Worm (Caenorhabditis elegans) whole organism, young adult: ENCODE measurements around the gene srw-29.

Source experiments
- B0019.2 ChIP-seq: fragments of 200-800 bp; sonication (Bioruptor generic); conservative IDR thresholded peaks from 2 replicates; pipeline ENCODE4 v1.3.6; 2022; ENCODE audit warnings: missing genetic modification reagents, missing genetic modification characterization, missing compliant biosample characterization
- F10E7.11 ChIP-seq: sonication (generic microtip); optimal IDR thresholded peaks from 2 replicates; lab custom pipeline; 2017; ENCODE audit warnings: mild to moderate bottlenecking, missing genetic modification characterization, moderate library complexity, missing compliant biosample characterization
- F22D6.2 ChIP-seq: sonication (generic microtip); optimal IDR thresholded peaks from 2 replicates; lab custom pipeline; 2016; ENCODE audit warnings: mild to moderate bottlenecking, missing genetic modification characterization, missing compliant biosample characterization
- F37B4.10 ChIP-seq: fragments of 200-800 bp; sonication (Bioruptor generic); IDR thresholded peaks from 2 replicates; pipeline ENCODE4 v1.3.6; 2022; ENCODE audit warnings: missing genetic modification characterization, missing compliant biosample characterization
- K12H6.12 ChIP-seq: fragments of 200-800 bp; sonication (Bioruptor generic); optimal IDR thresholded peaks from 2 replicates; lab custom pipeline; 2018; ENCODE audit warnings: mild to moderate bottlenecking, missing genetic modification characterization, missing compliant biosample characterization
- T26A5.8 ChIP-seq: sonication (generic microtip); optimal IDR thresholded peaks from 2 replicates; lab custom pipeline; 2016; ENCODE audit warnings: missing genetic modification characterization, missing compliant biosample characterization
- Y53G8AR.9 ChIP-seq: fragments of 200-800 bp; sonication (Bioruptor generic); conservative IDR thresholded peaks from 2 replicates; pipeline ENCODE4 v1.3.6; 2022; ENCODE audit warnings: missing genetic modification reagents, missing genetic modification characterization, missing compliant biosample characterization
- Y56A3A.18 ChIP-seq: fragments of 200-800 bp; sonication (Bioruptor generic); IDR thresholded peaks from 2 replicates; pipeline ENCODE4 v1.3.6; 2022; ENCODE audit warnings: missing genetic modification reagents, missing genetic modification characterization, missing compliant biosample characterization
- Y67H2A.10 ChIP-seq: fragments of 200-800 bp; sonication (Bioruptor generic); conservative IDR thresholded peaks from 2 replicates; pipeline ENCODE4 v1.3.6; 2022; ENCODE audit warnings: missing genetic modification reagents, missing genetic modification characterization, missing compliant biosample characterization
- Y95B8A.8 ChIP-seq: fragments of 200-800 bp; sonication (Bioruptor generic); IDR thresholded peaks from 2 replicates; pipeline ENCODE4 v1.3.6; 2022; ENCODE audit warnings: missing genetic modification reagents, missing genetic modification characterization, missing compliant biosample characterization
- akir-1 ChIP-seq: fragments of 200-800 bp; sonication (Bioruptor generic); optimal IDR thresholded peaks from 2 replicates; lab custom pipeline; 2018; ENCODE audit warnings: mild to moderate bottlenecking, missing genetic modification characterization, moderate library complexity, missing compliant biosample characterization
- ama-1 ChIP-seq, 3 experiments: fragments of 150-350 bp in 1 of 3; sonication (generic microtip) in 2 of 3; optimal IDR thresholded peaks; 2 replicates each; lab custom pipeline; 2014 to 2018; ENCODE audit warnings: missing biosample characterization in 2 of 3, missing genetic modification characterization in 2 of 3, missing genetic modification reagents in 2 of 3
- cebp-1 ChIP-seq, 2 experiments: fragments of 200-800 bp in 1 of 2; sonication (Bioruptor generic) in 1 of 2; sonication (generic microtip) in 1 of 2; IDR thresholded peaks in 1 of 2; optimal IDR thresholded peaks in 1 of 2; 2 replicates each; pipeline versions ENCODE4 v1.3.6 to Lab custom; 2017 to 2022; ENCODE audit warnings: missing compliant biosample characterization in 2 of 2, missing genetic modification characterization in 2 of 2, mild to moderate bottlenecking in 1 of 2, missing genetic modification reagents in 1 of 2, moderate library complexity in 1 of 2
- chd-7 ChIP-seq: sonication (generic microtip); optimal IDR thresholded peaks from 2 replicates; lab custom pipeline; 2016; ENCODE audit warnings: mild to moderate bottlenecking, missing genetic modification characterization, moderate library complexity, missing compliant biosample characterization
- die-1 ChIP-seq: sonication (generic microtip); optimal IDR thresholded peaks from 2 replicates; lab custom pipeline; 2016; ENCODE audit warnings: missing genotype, mild to moderate bottlenecking, missing genetic modification characterization, missing compliant biosample characterization
- dox-1 ChIP-seq: fragments of 200-800 bp; sonication (Bioruptor generic); IDR thresholded peaks from 2 replicates; pipeline ENCODE4 v1.3.6; 2022; ENCODE audit warnings: missing genetic modification reagents, missing genetic modification characterization, missing compliant biosample characterization
- dpff-1 ChIP-seq: sonication (generic microtip); optimal IDR thresholded peaks from 2 replicates; lab custom pipeline; 2017; ENCODE audit warnings: mild to moderate bottlenecking, missing genetic modification characterization, missing compliant biosample characterization
- dpl-1 ChIP-seq: fragments of 150-350 bp; optimal IDR thresholded peaks from 2 replicates; lab custom pipeline; 2014; ENCODE audit warnings: missing biosample characterization, missing genetic modification reagents, missing genetic modification characterization
- gei-17 ChIP-seq: fragments of 200-800 bp; sonication (Bioruptor generic); optimal IDR thresholded peaks from 2 replicates; lab custom pipeline; 2018; ENCODE audit warnings: mild to moderate bottlenecking, missing genetic modification characterization, missing compliant biosample characterization
- him-1 ChIP-seq: sonication (generic microtip); optimal IDR thresholded peaks from 2 replicates; lab custom pipeline; 2016; ENCODE audit warnings: missing genotype, missing genetic modification reagents, missing genetic modification characterization, missing compliant biosample characterization
- hlh-26 ChIP-seq: fragments of 200-800 bp; sonication (Bioruptor generic); conservative IDR thresholded peaks from 2 replicates; pipeline ENCODE4 v1.3.6; 2022; ENCODE audit warnings: missing genetic modification reagents, missing genetic modification characterization, missing compliant biosample characterization
- hmg-20 ChIP-seq: fragments of 200-800 bp; sonication (Bioruptor generic); IDR thresholded peaks from 2 replicates; pipeline ENCODE4 v1.3.6; 2022; ENCODE audit warnings: missing genetic modification reagents, missing genetic modification characterization, missing compliant biosample characterization
- let-526 ChIP-seq: fragments of 200-800 bp; sonication (Bioruptor generic); IDR thresholded peaks from 2 replicates; pipeline ENCODE4 v1.3.6; 2022; ENCODE audit warnings: missing genetic modification reagents, missing genetic modification characterization, missing compliant biosample characterization
- lin-40 ChIP-seq: sonication (generic microtip); optimal IDR thresholded peaks from 2 replicates; lab custom pipeline; 2016; ENCODE audit warnings: missing genetic modification characterization, mild to moderate bottlenecking, missing compliant biosample characterization, missing genotype, missing genetic modification reagents
- lsl-1 ChIP-seq: fragments of 200-800 bp; sonication (Bioruptor generic); optimal IDR thresholded peaks from 2 replicates; lab custom pipeline; 2018; ENCODE audit warnings: mild to moderate bottlenecking, missing genetic modification characterization, moderate library complexity, missing compliant biosample characterization
- madf-10 ChIP-seq: sonication (generic microtip); optimal IDR thresholded peaks from 2 replicates; lab custom pipeline; 2016; ENCODE audit warnings: mild to moderate bottlenecking, missing genetic modification characterization, missing compliant biosample characterization
- madf-3 ChIP-seq: fragments of 200-800 bp; sonication (Bioruptor generic); IDR thresholded peaks from 2 replicates; pipeline ENCODE4 v1.3.6; 2022; ENCODE audit warnings: missing genetic modification reagents, missing genetic modification characterization, missing compliant biosample characterization
- mcd-1 ChIP-seq: fragments of 200-800 bp; sonication (Bioruptor generic); IDR thresholded peaks from 2 replicates; pipeline ENCODE4 v1.3.6; 2022; ENCODE audit warnings: missing genetic modification reagents, missing genetic modification characterization, missing compliant biosample characterization
- mel-28 ChIP-seq: sonication (generic microtip); optimal IDR thresholded peaks from 2 replicates; lab custom pipeline; 2016; ENCODE audit warnings: borderline replicate concordance, mild to moderate bottlenecking, missing genetic modification characterization, missing compliant biosample characterization
- nfya-2 ChIP-seq: fragments of 200-800 bp; sonication (Bioruptor generic); IDR thresholded peaks from 2 replicates; pipeline ENCODE4 v1.3.6; 2022; ENCODE audit warnings: missing genetic modification reagents, missing genetic modification characterization, missing compliant biosample characterization
- nhr-179 ChIP-seq: sonication (generic microtip); optimal IDR thresholded peaks from 2 replicates; lab custom pipeline; 2016; ENCODE audit warnings: mild to moderate bottlenecking, missing genetic modification characterization, missing compliant biosample characterization
- pha-4 ChIP-seq: fragments of 150-350 bp; sonication (generic microtip); optimal IDR thresholded peaks from 2 replicates; lab custom pipeline; 2014; ENCODE audit warnings: missing biosample characterization, missing genetic modification reagents, missing genetic modification characterization
- rcor-1 ChIP-seq: fragments of 200-800 bp; sonication (Bioruptor generic); IDR thresholded peaks from 2 replicates; pipeline ENCODE4 v1.3.6; 2022; ENCODE audit warnings: missing genetic modification reagents, missing genetic modification characterization, missing compliant biosample characterization
- repo-1 ChIP-seq: sonication (generic microtip); optimal IDR thresholded peaks from 2 replicates; lab custom pipeline; 2017; ENCODE audit warnings: mild to moderate bottlenecking, missing genetic modification characterization, missing compliant biosample characterization
- rpc-1 ChIP-seq, 2 experiments: fragments of 150-350 bp in 1 of 2; sonication (generic microtip) in 1 of 2; optimal IDR thresholded peaks; 2 replicates each; lab custom pipeline; 2014 to 2018; ENCODE audit warnings: missing biosample characterization in 1 of 2, missing genetic modification characterization in 1 of 2, missing genetic modification reagents in 1 of 2, missing genotype in 1 of 2
- sea-2 ChIP-seq: fragments of 200-800 bp; sonication (Bioruptor generic); IDR thresholded peaks from 2 replicates; pipeline ENCODE4 v1.3.6; 2022; ENCODE audit warnings: missing genetic modification characterization, missing compliant biosample characterization
- snpc-1.1 ChIP-seq: sonication (generic microtip); optimal IDR thresholded peaks from 2 replicates; lab custom pipeline; 2017; ENCODE audit warnings: missing genetic modification characterization, mild to moderate bottlenecking, missing compliant biosample characterization, antibody characterized with exemption, moderate library complexity, missing genotype, missing genetic modification reagents; ENCODE audit not compliant: insufficient read depth
- snpc-4 ChIP-seq, 5 experiments: fragments of 150-350 bp in 1 of 5; sonication (generic microtip) in 4 of 5; optimal IDR thresholded peaks; 2 replicates each; lab custom pipeline; 2014 to 2018; ENCODE audit warnings: missing genetic modification characterization in 5 of 5, missing biosample characterization in 3 of 5, antibody characterized with exemption in 2 of 5, mild to moderate bottlenecking in 2 of 5, missing compliant biosample characterization in 2 of 5, missing genotype in 2 of 5, moderate library complexity in 2 of 5, missing genetic modification reagents in 1 of 5
- unc-130 ChIP-seq: sonication (generic microtip); optimal IDR thresholded peaks from 2 replicates; lab custom pipeline; 2016; ENCODE audit warnings: missing genetic modification reagents, missing genetic modification characterization, missing compliant biosample characterization
- ztf-28 ChIP-seq: fragments of 200-800 bp; sonication (Bioruptor generic); IDR thresholded peaks from 2 replicates; pipeline ENCODE4 v1.3.6; 2022; ENCODE audit warnings: missing genetic modification reagents, missing genetic modification characterization, missing compliant biosample characterization
- ztf-3 ChIP-seq: fragments of 200-800 bp; sonication (Bioruptor generic); optimal IDR thresholded peaks from 2 replicates; lab custom pipeline; 2018; ENCODE audit warnings: mild to moderate bottlenecking, missing genetic modification characterization, missing compliant biosample characterization
- ztf-6 ChIP-seq: fragments of 200-800 bp; sonication (Bioruptor generic); IDR thresholded peaks from 2 replicates; pipeline ENCODE4 v1.3.6; 2022; ENCODE audit warnings: missing genetic modification reagents, missing genetic modification characterization, missing compliant biosample characterization

srw-29 gene

DNA sequence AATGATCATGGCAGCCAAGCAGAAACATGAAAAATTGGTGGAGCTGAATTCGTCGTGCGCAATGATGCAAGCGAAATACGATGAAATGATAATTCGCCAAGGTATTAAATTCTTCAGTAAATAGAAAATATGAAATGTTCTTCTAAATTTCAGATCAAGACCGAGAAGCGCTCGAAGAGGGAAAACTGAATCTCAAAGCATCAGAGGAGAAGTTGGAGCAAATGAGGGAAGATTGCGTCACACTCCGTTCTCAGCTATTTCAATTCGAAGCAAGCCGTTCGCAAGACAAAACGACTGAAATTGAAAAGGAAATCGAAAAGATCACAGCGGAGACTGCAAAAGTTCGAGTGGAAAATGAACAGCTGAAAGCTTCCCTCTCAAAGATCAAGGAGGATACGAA is 18.0 kb downstream of the srw-29 start:
- TF ChIP-seq hlh-26 (no peak), nfya-2 (no peak), mel-28 (no peak), madf-10 (no peak), F10E7.11 (tag; lab: Kevin White, UChicago) (no peak), Y53G8AR.9 (GFP tag; lab: Robert Waterston, UW) (no peak), chd-7 (no peak)

DNA sequence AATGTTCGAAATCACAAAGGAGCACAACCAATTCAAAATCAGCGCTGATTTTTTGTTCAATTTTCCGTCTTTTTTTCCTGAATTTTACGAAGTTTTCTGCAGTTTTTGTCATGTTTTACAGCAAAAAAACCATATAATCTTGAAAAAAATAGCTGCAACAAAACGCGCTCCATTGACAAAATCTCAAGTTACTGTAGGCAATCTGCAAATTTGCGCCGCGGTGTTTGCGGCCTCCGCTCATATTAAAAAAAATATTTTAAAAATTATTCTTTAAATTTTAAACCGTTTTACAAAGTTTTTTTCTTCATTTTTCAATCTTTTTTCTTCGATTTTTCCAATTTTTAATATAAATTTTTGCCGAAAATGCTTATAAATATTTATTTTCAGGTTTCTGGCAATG is 19.0 kb downstream of the srw-29 start:
- TF ChIP-seq ama-1 (optimal IDR thresholded peaks at IDR 0.05; lab: Kevin White, UChicago) (no peak), ama-1 (GFP tag; optimal IDR thresholded peaks at IDR 0.05; lab: Kevin White, UChicago) (no peak), nhr-179 (tag; lab: Kevin White, UChicago) (no peak), mcd-1 (GFP tag; lab: Robert Waterston, UW) (peak; percentile 46; the same call in 1 of the 2 replicates), him-1 (peak; percentile 16), die-1 (tag; lab: Kevin White, UChicago) (no peak), snpc-4 (GFP tag; optimal IDR thresholded peaks at IDR 0.05; lab: Kevin White, UChicago) (peak; percentile 3), snpc-4 (tag; optimal IDR thresholded peaks at IDR 0.05; lab: Kevin White, UChicago) (peak in 1 of 4 experiments; percentile 14), lsl-1 (peak; percentile 81), ztf-6 (GFP tag; lab: Robert Waterston, UW) (no peak)

DNA sequence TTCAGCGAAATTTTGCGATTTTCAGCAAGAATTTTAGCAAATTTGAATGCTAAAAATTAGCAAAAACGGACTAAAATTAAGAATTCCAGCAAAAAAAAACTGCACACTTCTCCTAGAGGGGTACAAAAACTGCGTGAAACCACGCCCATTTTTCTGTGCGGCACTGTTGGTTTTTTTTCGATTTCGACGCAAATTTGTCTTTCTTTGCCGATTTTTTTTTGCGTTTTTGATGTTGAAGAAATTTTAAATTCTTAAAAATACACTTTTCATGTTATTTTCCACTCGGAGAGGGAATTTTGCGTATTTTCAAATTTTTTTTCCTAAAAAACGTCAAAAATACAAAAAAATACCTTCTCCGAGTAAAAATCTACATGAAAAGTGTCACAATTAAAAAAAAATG is 20.4 kb downstream of the srw-29 start, which contains the start of gene syp-1:
TSS of gene syp-1 (plus strand) at position 301 of the 400 bp plus-strand sequence.
- TF ChIP-seq cebp-1 (GFP tag; IDR thresholded peaks at IDR 0.05; lab: Robert Waterston, UW) (no peak), cebp-1 (tag; optimal IDR thresholded peaks at IDR 0.05; lab: Kevin White, UChicago) (no peak), snpc-1.1 (no peak), dox-1 (GFP tag; lab: Robert Waterston, UW) (no peak), F37B4.10 (GFP tag; lab: Robert Waterston, UW) (no peak), dpff-1 (tag; lab: Kevin White, UChicago) (no peak), dpl-1 (no peak), rpc-1 (optimal IDR thresholded peaks at IDR 0.05; lab: Kevin White, UChicago) (no peak), rpc-1 (tag; optimal IDR thresholded peaks at IDR 0.05; lab: Kevin White, UChicago) (no peak), ztf-28 (no peak), madf-3 (GFP tag; lab: Robert Waterston, UW) (no peak), ztf-6 (GFP tag; lab: Robert Waterston, UW) (no peak), Y67H2A.10 (GFP tag; lab: Robert Waterston, UW) (no peak), pha-4 (tag; lab: Kevin White, UChicago) (no peak), lin-40 (no peak)

DNA sequence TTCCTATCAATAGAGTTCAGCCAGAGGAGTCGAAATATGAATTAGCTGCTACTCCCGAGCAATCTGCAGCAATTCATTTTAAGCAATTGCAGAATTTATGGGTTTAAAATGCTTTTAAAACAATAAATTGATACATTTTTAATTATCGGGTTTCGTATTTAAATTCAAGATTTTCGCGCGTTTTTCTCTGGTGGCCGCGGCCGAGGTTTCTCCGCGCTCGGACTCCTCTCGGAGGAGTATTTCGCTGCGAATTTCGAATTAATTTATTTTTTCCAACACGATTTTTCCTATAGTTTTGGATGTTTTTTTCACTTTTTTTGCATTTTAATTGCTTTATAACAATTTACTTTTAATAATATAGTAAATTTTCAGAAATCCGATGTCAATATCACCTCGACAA is 22.8 kb downstream of the srw-29 start, which contains the start of gene F13A7.14:
TSS of gene F13A7.14 (plus strand) at position 373 of the 400 bp plus-strand sequence.
- TF ChIP-seq cebp-1 (GFP tag; IDR thresholded peaks at IDR 0.05; lab: Robert Waterston, UW) (no peak), cebp-1 (tag; optimal IDR thresholded peaks at IDR 0.05; lab: Kevin White, UChicago) (peak; percentile 39), let-526 (GFP tag; lab: Robert Waterston, UW) (0 out of 2 replicates have a peak, but pooled peaks have one; percentile 51), repo-1 (tag; lab: Kevin White, UChicago) (no peak), B0019.2 (GFP tag; lab: Robert Waterston, UW) (no peak), akir-1 (peak; percentile 61), dpl-1 (peak; percentile 84), sea-2 (GFP tag; lab: Robert Waterston, UW) (no peak), unc-130 (GFP tag; lab: Kevin White, UChicago) (peak; percentile 53), ztf-3 (GFP tag; lab: Kevin White, UChicago) (no peak), Y56A3A.18 (GFP tag; lab: Robert Waterston, UW) (no peak), gei-17 (no peak), dpff-1 (tag; lab: Kevin White, UChicago) (no peak), F22D6.2 (tag; lab: Kevin White, UChicago) (peak; percentile 36), hmg-20 (peak; percentile 62; the same call in 1 of the 2 replicates), rcor-1 (GFP tag; lab: Robert Waterston, UW) (peak; percentile 70), K12H6.12 (tag; lab: Kevin White, UChicago) (peak; percentile 42), Y95B8A.8 (no peak), ama-1 (optimal IDR thresholded peaks at IDR 0.05; lab: Kevin White, UChicago) (no peak), ama-1 (GFP tag; optimal IDR thresholded peaks at IDR 0.05; lab: Kevin White, UChicago) (no peak), T26A5.8 (tag; lab: Kevin White, UChicago) (no peak)
